Fruit fly (Drosophila melanogaster) whole organism, prepupa: ENCODE measurements around the gene Hr39.

Source experiments
- CG10631 ChIP-seq: fragments of 200-800 bp; sonication (Bioruptor generic); optimal IDR thresholded peaks from 2 replicates; lab custom pipeline; 2016; ENCODE audit warnings: missing biosample characterization, missing genetic modification characterization
- CG10669 ChIP-seq: fragments of 200-800 bp; sonication (Bioruptor generic); optimal IDR thresholded peaks from 3 replicates; lab custom pipeline; 2018; ENCODE audit warnings: missing biosample characterization, mild to moderate bottlenecking, missing genetic modification characterization, moderate library complexity
- CG11294 ChIP-seq: fragments of 200-800 bp; sonication (Bioruptor generic); IDR thresholded peaks from 2 replicates; pipeline ENCODE4 v1.3.6; 2022; ENCODE audit warnings: missing biosample characterization, missing genetic modification characterization
- CG11762 ChIP-seq: fragments of 200-800 bp; sonication (Bioruptor generic); optimal IDR thresholded peaks from 3 replicates; lab custom pipeline; 2016; ENCODE audit warnings: missing biosample characterization, missing genetic modification characterization; ENCODE audit not compliant: insufficient read depth
- CG11902 ChIP-seq: fragments of 200-800 bp; sonication (Bioruptor generic); optimal IDR thresholded peaks from 3 replicates; lab custom pipeline; 2016; ENCODE audit warnings: missing biosample characterization, missing genetic modification characterization
- CG15336 ChIP-seq: fragments of 200-800 bp; sonication (Bioruptor generic); IDR thresholded peaks from 2 replicates; pipeline ENCODE4 v1.3.6; 2022; ENCODE audit warnings: missing biosample characterization, missing genetic modification characterization
- CG16779 ChIP-seq: fragments of 200-800 bp; sonication (Bioruptor generic); optimal IDR thresholded peaks from 3 replicates; lab custom pipeline; 2017; ENCODE audit warnings: missing biosample characterization, mild to moderate bottlenecking, missing genetic modification characterization
- CG3032 ChIP-seq: fragments of 200-800 bp; optimal IDR thresholded peaks from 2 replicates; lab custom pipeline; 2019; ENCODE audit warnings: missing biosample characterization, mild to moderate bottlenecking, missing genetic modification characterization, moderate library complexity
- CG31627 ChIP-seq: fragments of 200-800 bp; sonication (Bioruptor generic); optimal IDR thresholded peaks from 3 replicates; lab custom pipeline; 2016; ENCODE audit warnings: missing biosample characterization, missing genetic modification characterization
- CG32006 ChIP-seq: fragments of 200-800 bp; sonication (Bioruptor generic); optimal IDR thresholded peaks from 3 replicates; lab custom pipeline; 2017; ENCODE audit warnings: missing biosample characterization, mild to moderate bottlenecking, missing genetic modification characterization
- CG34406 ChIP-seq: fragments of 200-800 bp; sonication (Bioruptor generic); optimal IDR thresholded peaks from 3 replicates; lab custom pipeline; 2016; ENCODE audit warnings: missing biosample characterization, missing genetic modification characterization
- CG3919 ChIP-seq: fragments of 200-800 bp; sonication (Bioruptor generic); optimal IDR thresholded peaks from 3 replicates; lab custom pipeline; 2016; ENCODE audit warnings: missing biosample characterization, missing genetic modification characterization
- CG6276 ChIP-seq: fragments of 200-800 bp; sonication (Bioruptor generic); optimal IDR thresholded peaks from 2 replicates; lab custom pipeline; 2017; ENCODE audit warnings: missing biosample characterization, mild to moderate bottlenecking, missing genetic modification characterization
- CG6792 ChIP-seq: fragments of 200-800 bp; sonication (Bioruptor generic); optimal IDR thresholded peaks from 3 replicates; lab custom pipeline; 2016; ENCODE audit warnings: missing biosample characterization, missing genetic modification characterization
- CG6854 ChIP-seq: fragments of 200-800 bp; sonication (Bioruptor generic); optimal IDR thresholded peaks from 2 replicates; lab custom pipeline; 2017; ENCODE audit warnings: missing biosample characterization, mild to moderate bottlenecking, missing genetic modification characterization
- CG8119 ChIP-seq: fragments of 200-800 bp; sonication (Bioruptor generic); IDR thresholded peaks from 3 replicates; pipeline ENCODE4 v1.3.6; 2022; ENCODE audit warnings: missing biosample characterization, missing genetic modification characterization
- CG8319 ChIP-seq: fragments of 200-800 bp; sonication (Bioruptor generic); optimal IDR thresholded peaks from 3 replicates; lab custom pipeline; 2016; ENCODE audit warnings: missing biosample characterization, missing genetic modification characterization
- CG8632 ChIP-seq: fragments of 200-800 bp; sonication (Bioruptor generic); optimal IDR thresholded peaks from 3 replicates; lab custom pipeline; 2016; ENCODE audit warnings: missing biosample characterization, missing genetic modification characterization
- Eip75B ChIP-seq: fragments of 200-800 bp; sonication (Bioruptor generic); optimal IDR thresholded peaks from 3 replicates; lab custom pipeline; 2016; ENCODE audit warnings: missing biosample characterization, missing genetic modification characterization
- Eip93F ChIP-seq: fragments of 200-800 bp; sonication (Bioruptor generic); optimal IDR thresholded peaks from 2 replicates; lab custom pipeline; 2016; ENCODE audit warnings: missing biosample characterization, mild to moderate bottlenecking, missing genetic modification characterization
- Ets21C ChIP-seq: fragments of 200-800 bp; sonication (Bioruptor generic); optimal IDR thresholded peaks from 3 replicates; lab custom pipeline; 2016; ENCODE audit warnings: missing biosample characterization, missing genetic modification characterization
- Ets96B ChIP-seq: fragments of 200-800 bp; optimal IDR thresholded peaks from 2 replicates; lab custom pipeline; 2019; ENCODE audit warnings: missing biosample characterization, mild to moderate bottlenecking, missing genetic modification characterization, moderate library complexity
- Hr38 ChIP-seq: sonication (Bioruptor generic); optimal IDR thresholded peaks from 2 replicates; lab custom pipeline; 2016; ENCODE audit warnings: missing biosample characterization, missing genetic modification characterization
- Hr39 ChIP-seq: fragments of 200-800 bp; sonication (Bioruptor generic); optimal IDR thresholded peaks from 2 replicates; lab custom pipeline; 2016; ENCODE audit warnings: missing biosample characterization, missing genetic modification characterization
- Hr4 ChIP-seq: fragments of 200-800 bp; sonication (Bioruptor generic); optimal IDR thresholded peaks from 3 replicates; lab custom pipeline; 2016; ENCODE audit warnings: missing biosample characterization, missing genetic modification characterization
- Lpt ChIP-seq: fragments of 200-800 bp; sonication (Bioruptor generic); optimal IDR thresholded peaks from 3 replicates; lab custom pipeline; 2016; ENCODE audit warnings: missing biosample characterization, missing genetic modification characterization
- OdsH ChIP-seq: fragments of 200-800 bp; sonication (Bioruptor generic); optimal IDR thresholded peaks from 3 replicates; lab custom pipeline; 2016; ENCODE audit warnings: missing biosample characterization, missing genetic modification characterization
- Smox ChIP-seq: fragments of 200-800 bp; sonication (Bioruptor generic); optimal IDR thresholded peaks from 3 replicates; lab custom pipeline; 2016; ENCODE audit warnings: missing biosample characterization, missing genetic modification characterization
- Sox102F ChIP-seq: fragments of 200-800 bp; sonication (Bioruptor generic); optimal IDR thresholded peaks from 2 replicates; lab custom pipeline; 2016; ENCODE audit warnings: missing biosample characterization, mild to moderate bottlenecking, missing genetic modification characterization
- Sox14 ChIP-seq: fragments of 200-800 bp; sonication (Bioruptor generic); optimal IDR thresholded peaks from 3 replicates; lab custom pipeline; 2016; ENCODE audit warnings: missing biosample characterization, missing genetic modification characterization
- Sox15 ChIP-seq: fragments of 200-800 bp; sonication (Bioruptor generic); optimal IDR thresholded peaks from 3 replicates; lab custom pipeline; 2016; ENCODE audit warnings: missing biosample characterization, missing genetic modification characterization
- achi ChIP-seq: fragments of 200-800 bp; sonication (Bioruptor generic); optimal IDR thresholded peaks from 3 replicates; lab custom pipeline; 2016; ENCODE audit warnings: missing biosample characterization, missing genetic modification characterization
- acj6 ChIP-seq: fragments of 200-800 bp; sonication (Bioruptor generic); optimal IDR thresholded peaks from 3 replicates; lab custom pipeline; 2016; ENCODE audit warnings: missing biosample characterization, missing genetic modification characterization
- dac ChIP-seq: fragments of 200-800 bp; sonication (Bioruptor generic); optimal IDR thresholded peaks from 2 replicates; lab custom pipeline; 2017; ENCODE audit warnings: missing biosample characterization, mild to moderate bottlenecking, missing genetic modification characterization
- dsx ChIP-seq: fragments of 200-800 bp; optimal IDR thresholded peaks from 3 replicates; lab custom pipeline; 2019; ENCODE audit warnings: missing biosample characterization, mild to moderate bottlenecking, missing genetic modification characterization, moderate library complexity; ENCODE audit not compliant: poor library complexity, severe bottlenecking
- eg ChIP-seq: fragments of 200-800 bp; sonication (Bioruptor generic); IDR thresholded peaks from 3 replicates; pipeline ENCODE4 v1.3.6; 2022; ENCODE audit warnings: missing biosample characterization, missing genetic modification characterization
- esn ChIP-seq: fragments of 200-800 bp; sonication (Bioruptor generic); optimal IDR thresholded peaks from 2 replicates; lab custom pipeline; 2016; ENCODE audit warnings: missing biosample characterization, mild to moderate bottlenecking, missing genetic modification characterization, moderate library complexity
- fd59A ChIP-seq: fragments of 200-800 bp; sonication (Bioruptor generic); optimal IDR thresholded peaks from 2 replicates; lab custom pipeline; 2017; ENCODE audit warnings: missing biosample characterization, mild to moderate bottlenecking, missing genetic modification characterization, missing genetic modification reagents
- fd85E ChIP-seq: fragments of 200-800 bp; sonication (Bioruptor generic); optimal IDR thresholded peaks from 3 replicates; lab custom pipeline; 2016; ENCODE audit warnings: missing biosample characterization, missing genetic modification characterization
- fkh ChIP-seq: fragments of 200-800 bp; sonication (Bioruptor generic); optimal IDR thresholded peaks from 3 replicates; lab custom pipeline; 2017; ENCODE audit warnings: missing biosample characterization, mild to moderate bottlenecking, missing genetic modification characterization, moderate library complexity
- lz ChIP-seq: fragments of 200-800 bp; sonication (Bioruptor generic); optimal IDR thresholded peaks from 3 replicates; lab custom pipeline; 2016; ENCODE audit warnings: missing biosample characterization, missing genetic modification characterization
- net ChIP-seq: fragments of 200-800 bp; sonication (Bioruptor generic); optimal IDR thresholded peaks from 3 replicates; lab custom pipeline; 2016; ENCODE audit warnings: missing biosample characterization, missing genetic modification characterization
- pdm3 ChIP-seq: fragments of 200-800 bp; sonication (Bioruptor generic); optimal IDR thresholded peaks from 3 replicates; lab custom pipeline; 2016; ENCODE audit warnings: missing biosample characterization, missing genetic modification characterization
- salr ChIP-seq, 2 experiments: fragments of 200-800 bp; sonication (Bioruptor generic); optimal IDR thresholded peaks; 3 replicates each; lab custom pipeline; 2016 to 2018; ENCODE audit warnings: missing biosample characterization in 2 of 2, missing genetic modification characterization in 2 of 2, mild to moderate bottlenecking in 1 of 2
- spab ChIP-seq: fragments of 200-800 bp; sonication (Bioruptor generic); optimal IDR thresholded peaks from 2 replicates; lab custom pipeline; 2017; ENCODE audit warnings: missing biosample characterization, mild to moderate bottlenecking, missing genetic modification characterization, missing genetic modification reagents
- ss ChIP-seq, 2 experiments: fragments of 200-800 bp; sonication (Bioruptor generic); optimal IDR thresholded peaks; 2 replicates in 1 of 2; 3 replicates in 1 of 2; lab custom pipeline; 2017 to 2018; ENCODE audit warnings: mild to moderate bottlenecking in 2 of 2, missing biosample characterization in 2 of 2, missing genetic modification characterization in 2 of 2, moderate library complexity in 1 of 2
- svp ChIP-seq: fragments of 200-800 bp; sonication (Bioruptor generic); peaks from one replicate; lab custom pipeline; 2016; ENCODE audit warnings: missing biosample characterization, missing genetic modification characterization
- vri ChIP-seq: fragments of 200-800 bp; sonication (Bioruptor generic); optimal IDR thresholded peaks from 3 replicates; lab custom pipeline; 2016; ENCODE audit warnings: missing biosample characterization, mild to moderate bottlenecking, missing genetic modification characterization

Hr39 gene

DNA sequence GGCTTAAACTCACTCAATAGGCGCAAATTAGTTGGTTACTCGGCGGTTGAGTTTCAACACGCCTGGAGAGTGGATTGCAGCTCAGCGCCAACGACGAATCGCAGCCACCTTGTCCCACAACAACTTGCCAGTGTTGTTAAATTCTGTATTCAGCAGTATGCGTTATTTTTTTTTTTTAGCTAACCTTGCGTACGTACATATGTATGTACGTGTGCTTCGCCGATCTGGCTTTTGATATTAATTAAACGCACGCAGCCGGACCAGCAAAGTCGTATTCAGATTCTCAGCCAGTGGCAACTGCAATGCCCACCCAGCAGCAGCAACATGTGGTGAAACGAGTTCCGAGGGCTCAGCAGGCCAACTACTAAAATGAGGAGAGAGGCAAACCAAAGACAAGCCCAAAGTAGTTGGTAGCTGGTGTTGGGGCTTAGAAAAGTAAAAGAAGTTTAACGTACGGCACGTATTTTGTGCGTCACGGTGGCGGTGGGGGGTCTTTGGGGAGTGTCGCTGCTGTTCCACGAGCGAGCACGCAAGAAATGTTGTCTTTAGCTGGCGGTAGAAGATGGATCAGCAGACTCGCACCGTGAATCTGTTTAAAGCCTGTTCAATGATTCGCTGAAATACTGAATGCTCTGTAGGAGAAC is 8.2 kb downstream of the Hr39 start (continued):
- TF ChIP-seq dsx (GFP tag; lab: Kevin White, UChicago), result no peak
- no peak for TF ChIP-seq Ets96B (tag; lab: Kevin White, UChicago)
- TF ChIP-seq net, result no peak
- no peak for TF ChIP-seq salr (GFP tag; optimal IDR thresholded peaks at IDR 0.05; lab: Kevin White, UChicago)
- TF ChIP-seq CG8319 (GFP tag; lab: Kevin White, UChicago), result no peak
- TF ChIP-seq CG8632, result no peak
- no peak for TF ChIP-seq CG31627
- TF ChIP-seq CG15336, result 0 out of 2 replicates have a peak, but pooled peaks have one; percentile 17
- no peak for TF ChIP-seq CG34406 (GFP tag; lab: Kevin White, UChicago)
- no peak for TF ChIP-seq Hr38
- no peak for TF ChIP-seq acj6
- TF ChIP-seq CG10669 (GFP tag; lab: Kevin White, UChicago), result no peak
- no peak for TF ChIP-seq fd59A
- no peak for TF ChIP-seq Sox15 (GFP tag; lab: Kevin White, UChicago)
- TF ChIP-seq achi (GFP tag; lab: Kevin White, UChicago), result no peak

DNA sequence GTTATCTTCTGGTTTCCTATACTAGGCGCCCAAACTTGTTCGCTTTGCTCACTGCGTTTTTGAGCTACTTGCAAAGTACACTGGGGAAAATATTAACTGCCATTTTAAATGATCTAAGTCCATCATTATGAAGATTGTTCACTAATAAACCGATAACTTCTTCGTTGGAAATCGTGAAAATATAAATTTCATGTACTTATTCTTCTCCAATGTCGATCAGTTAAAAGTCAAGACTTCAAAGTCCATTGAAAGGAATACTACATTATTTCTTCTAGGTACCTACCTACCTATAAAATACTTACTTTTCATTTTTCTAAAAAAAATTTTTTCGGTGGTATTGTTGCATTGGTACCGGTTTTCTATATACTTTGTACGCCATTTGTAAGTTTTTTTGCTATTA is 9.6 kb downstream of the Hr39 start:
- TF ChIP-seq esn (GFP tag; lab: Kevin White, UChicago) (no peak), Lpt (GFP tag; lab: Kevin White, UChicago) (peak; percentile 56), CG34406 (GFP tag; lab: Kevin White, UChicago) (no peak), lz (no peak), CG6792 (GFP tag; lab: Kevin White, UChicago) (no peak), Sox14 (GFP tag; lab: Kevin White, UChicago) (peak; percentile 11), OdsH (GFP tag; lab: Kevin White, UChicago) (peak; percentile 44), Hr39 (GFP tag; lab: Kevin White, UChicago) (no peak), CG6276 (GFP tag; lab: Kevin White, UChicago) (peak; percentile 69), vri (GFP tag; lab: Kevin White, UChicago) (no peak), dsx (GFP tag; lab: Kevin White, UChicago) (no peak), fd85E (GFP tag; lab: Kevin White, UChicago) (no peak), CG11294 (no peak), CG11902 (GFP tag; lab: Kevin White, UChicago) (no peak), CG32006 (GFP tag; lab: Kevin White, UChicago) (peak; percentile 83), net (no peak), ss (GFP tag; optimal IDR thresholded peaks at IDR 0.05; lab: Kevin White, UChicago) (no peak), fd59A (no peak), svp (GFP tag; lab: Kevin White, UChicago) (no peak), fkh (GFP tag; lab: Kevin White, UChicago) (no peak), CG8119 (GFP tag; lab: Robert Waterston, UW) (peak; percentile 72), Eip93F (GFP tag; lab: Kevin White, UChicago) (no peak), pdm3 (GFP tag; lab: Kevin White, UChicago) (peak; percentile 44), Ets21C (GFP tag; lab: Kevin White, UChicago) (no peak), eg (GFP tag; lab: Robert Waterston, UW) (peak; percentile 77), Ets96B (tag; lab: Kevin White, UChicago) (no peak), CG10631 (GFP tag; lab: Kevin White, UChicago) (peak; percentile 28), CG16779 (peak; percentile 10), CG3919 (GFP tag; lab: Kevin White, UChicago) (peak; percentile 28), Smox (GFP tag; lab: Kevin White, UChicago) (no peak), Hr4 (GFP tag; lab: Kevin White, UChicago) (peak; percentile 74), CG6854 (no peak), dac (GFP tag; lab: Kevin White, UChicago) (peak; percentile 23), spab (GFP tag; lab: Kevin White, UChicago) (no peak), CG3032 (tag; lab: Kevin White, UChicago) (no peak), Eip75B (GFP tag; lab: Kevin White, UChicago) (no peak), CG31627 (no peak), acj6 (no peak), achi (GFP tag; lab: Kevin White, UChicago) (peak; percentile 40), CG8632 (no peak), salr (GFP tag; optimal IDR thresholded peaks at IDR 0.05; lab: Kevin White, UChicago) (peak in 1 of 2 experiments; percentile 51), Sox15 (GFP tag; lab: Kevin White, UChicago) (no peak), CG11762 (GFP tag; lab: Kevin White, UChicago) (no peak), Hr38 (no peak), CG15336 (peak; percentile 81), Sox102F (no peak)
